Worm (Caenorhabditis elegans): ENCODE measurements around the gene flh-2.

DNA sequence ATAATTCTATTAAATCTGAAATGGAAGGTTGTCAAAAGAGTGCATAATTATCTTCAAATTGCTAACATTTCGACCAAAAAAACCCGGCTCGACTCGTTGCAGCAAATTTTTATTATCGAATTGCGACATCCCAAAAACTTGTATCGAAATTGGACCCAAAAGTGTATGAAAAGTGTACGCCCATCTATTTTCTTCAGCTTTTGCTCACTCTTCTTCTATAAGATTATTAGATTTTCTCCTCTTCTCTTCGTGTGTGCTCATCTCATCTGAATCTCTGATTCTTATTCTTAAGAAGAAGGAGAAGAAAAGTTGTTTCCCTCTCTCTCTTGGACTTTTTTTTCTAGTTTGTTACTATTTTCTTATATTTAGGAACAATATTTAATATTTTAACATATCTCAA lies 15.3 kb downstream of the flh-2 start:
- TF ChIP-seq ztf-29 (GFP tag; IDR thresholded peaks at IDR 0.05) = no peak
- TF ChIP-seq med-1 (GFP tag; optimal IDR thresholded peaks at IDR 0.05; ENCODE audit: insufficient read depth) = no peak

All from whole organism, midembryonic.